Fruit fly (Drosophila melanogaster) whole organism, embryonic: ENCODE data around the gene Fancl.

Source experiments
- ATbp ChIP-seq: fragments of 200-800 bp; sonication (Bioruptor generic); optimal IDR thresholded peaks from 2 replicates; lab custom pipeline; 2017; ENCODE audit warnings: missing biosample characterization, mild to moderate bottlenecking, missing genetic modification characterization, missing genetic modification reagents
- Atf-2 ChIP-seq: fragments of 200-800 bp; sonication (Bioruptor generic); optimal IDR thresholded peaks from 2 replicates; lab custom pipeline; 2016; ENCODE audit warnings: missing biosample characterization, missing genetic modification characterization
- Bteb2 ChIP-seq: fragments of 200-800 bp; sonication (Bioruptor generic); optimal IDR thresholded peaks from 2 replicates; lab custom pipeline; 2016; ENCODE audit warnings: missing biosample characterization, missing genetic modification characterization
- CG10431 ChIP-seq: fragments of 200-800 bp; sonication (Bioruptor generic); optimal IDR thresholded peaks from 3 replicates; lab custom pipeline; 2018; ENCODE audit warnings: missing biosample characterization, mild to moderate bottlenecking, missing genetic modification characterization
- CG10543 ChIP-seq: fragments of 200-800 bp; sonication (Bioruptor generic); optimal IDR thresholded peaks from 3 replicates; lab custom pipeline; 2017; ENCODE audit warnings: missing biosample characterization, mild to moderate bottlenecking, missing genetic modification characterization, moderate library complexity
- CG10979 ChIP-seq: fragments of 200-800 bp; sonication (Bioruptor generic); optimal IDR thresholded peaks from 2 replicates; lab custom pipeline; 2018; ENCODE audit warnings: missing biosample characterization, mild to moderate bottlenecking, missing genetic modification characterization, moderate library complexity
- CG11085 ChIP-seq: fragments of 200-800 bp; sonication (Bioruptor generic); IDR thresholded peaks from 2 replicates; pipeline ENCODE4 v1.3.6; 2022; ENCODE audit warnings: missing biosample characterization, missing genetic modification characterization
- CG11504 ChIP-seq: fragments of 200-800 bp; sonication (Bioruptor generic); optimal IDR thresholded peaks from 3 replicates; lab custom pipeline; 2019; ENCODE audit warnings: missing biosample characterization, mild to moderate bottlenecking, missing genetic modification characterization, moderate library complexity
- CG13287 ChIP-seq: fragments of 200-800 bp; sonication (Bioruptor generic); IDR thresholded peaks from 2 replicates; pipeline ENCODE4 v1.3.6; 2022; ENCODE audit warnings: missing biosample characterization, missing genetic modification characterization; ENCODE audit not compliant: partially characterized antibody
- CG13424 ChIP-seq: fragments of 200-800 bp; sonication (Bioruptor generic); optimal IDR thresholded peaks from 2 replicates; lab custom pipeline; 2019; ENCODE audit warnings: missing biosample characterization, mild to moderate bottlenecking, missing genetic modification characterization, moderate library complexity
- CG15073 ChIP-seq: fragments of 200-800 bp; sonication (Bioruptor generic); optimal IDR thresholded peaks from 2 replicates; lab custom pipeline; 2016; ENCODE audit warnings: missing biosample characterization, missing genetic modification characterization
- CG15514 ChIP-seq: fragments of 200-800 bp; sonication (Bioruptor generic); optimal IDR thresholded peaks from 3 replicates; lab custom pipeline; 2017; ENCODE audit warnings: missing biosample characterization, missing genetic modification characterization, mild to moderate bottlenecking, moderate library complexity, missing genetic modification reagents
- CG1602 ChIP-seq: fragments of 200-800 bp; sonication (Bioruptor generic); optimal IDR thresholded peaks from 3 replicates; lab custom pipeline; 2016; ENCODE audit warnings: missing biosample characterization, missing genetic modification characterization
- CG16779 ChIP-seq: fragments of 200-800 bp; sonication (Bioruptor generic); IDR thresholded peaks from 2 replicates; pipeline ENCODE4 v1.3.6; 2022; ENCODE audit warnings: missing biosample characterization, missing genetic modification characterization
- CG17568 ChIP-seq: fragments of 200-800 bp; sonication (Bioruptor generic); optimal IDR thresholded peaks from 2 replicates; lab custom pipeline; 2018; ENCODE audit warnings: missing biosample characterization, mild to moderate bottlenecking, missing genetic modification characterization, moderate library complexity
- CG43689 ChIP-seq: fragments of 200-800 bp; sonication (Bioruptor generic); IDR thresholded peaks from 2 replicates; pipeline ENCODE4 v1.3.6; 2022; ENCODE audit warnings: missing biosample characterization, missing genetic modification characterization
- CG4854 ChIP-seq: fragments of 200-800 bp; sonication (Bioruptor generic); optimal IDR thresholded peaks from 2 replicates; lab custom pipeline; 2016; ENCODE audit warnings: missing biosample characterization, missing genetic modification characterization, inconsistent platforms
- CG6791 ChIP-seq: fragments of 200-800 bp; sonication (Bioruptor generic); IDR thresholded peaks from 3 replicates; pipeline ENCODE4 v1.3.6; 2022; ENCODE audit warnings: missing biosample characterization, missing genetic modification characterization; ENCODE audit not compliant: partially characterized antibody
- CG8281 ChIP-seq: fragments of 200-800 bp; sonication (Bioruptor generic); optimal IDR thresholded peaks from 2 replicates; lab custom pipeline; 2018; ENCODE audit warnings: missing biosample characterization, mild to moderate bottlenecking, missing genetic modification characterization, moderate library complexity
- CG9215 ChIP-seq: fragments of 200-800 bp; sonication (Bioruptor generic); IDR thresholded peaks from 2 replicates; pipeline ENCODE4 v1.3.6; 2022; ENCODE audit warnings: missing biosample characterization, missing genetic modification characterization
- Dll ChIP-seq: fragments of 200-800 bp; sonication (Bioruptor generic); IDR thresholded peaks from 4 replicates; pipeline ENCODE4 v1.3.6; 2022; ENCODE audit warnings: missing biosample characterization, missing genetic modification characterization; ENCODE audit not compliant: partially characterized antibody
- Doc3 ChIP-seq: fragments of 200-800 bp; sonication (Bioruptor generic); IDR thresholded peaks from 3 replicates; pipeline ENCODE4 v1.3.6; 2022; ENCODE audit warnings: missing biosample characterization, missing genetic modification characterization; ENCODE audit not compliant: partially characterized antibody
- Drgx ChIP-seq: fragments of 200-800 bp; sonication (Bioruptor generic); IDR thresholded peaks from 2 replicates; pipeline ENCODE4 v1.3.6; 2022; ENCODE audit warnings: missing biosample characterization, missing genetic modification characterization
- E2f1 ChIP-seq: fragments of 200-800 bp; sonication (Bioruptor generic); IDR thresholded peaks from 2 replicates; pipeline ENCODE4 v1.3.6; 2022; ENCODE audit warnings: missing biosample characterization, missing genetic modification characterization
- Hr78 ChIP-seq, 2 experiments: fragments of 200-800 bp in 1 of 2; fragments of >200 bp in 1 of 2; sonication (Bioruptor generic) in 1 of 2; optimal IDR thresholded peaks; 2 replicates each; lab custom pipeline; 2017 to 2019; ENCODE audit warnings: missing biosample characterization in 2 of 2, missing genetic modification characterization in 2 of 2, mild to moderate bottlenecking in 1 of 2, moderate library complexity in 1 of 2
- Med ChIP-seq: fragments of 200-800 bp; sonication (Bioruptor generic); peaks from one replicate; lab custom pipeline; 2016; ENCODE audit warnings: missing biosample characterization, missing genetic modification characterization, mild to moderate bottlenecking, inconsistent platforms, moderate library complexity
- NC2β ChIP-seq: fragments of 200-800 bp; sonication (Bioruptor generic); optimal IDR thresholded peaks from 2 replicates; lab custom pipeline; 2016; ENCODE audit warnings: missing biosample characterization, missing genetic modification characterization
- Oaz ChIP-seq: fragments of 200-800 bp; sonication (Bioruptor generic); IDR thresholded peaks from 2 replicates; pipeline ENCODE4 v1.3.6; 2022; ENCODE audit warnings: missing biosample characterization, missing genetic modification characterization
- Side ChIP-seq: fragments of 200-800 bp; sonication (Bioruptor generic); optimal IDR thresholded peaks from 2 replicates; lab custom pipeline; 2016; ENCODE audit warnings: missing biosample characterization, missing genetic modification characterization
- Sox100B ChIP-seq: fragments of 200-800 bp; sonication (Bioruptor generic); optimal IDR thresholded peaks from 3 replicates; lab custom pipeline; 2018; ENCODE audit warnings: missing biosample characterization, mild to moderate bottlenecking, missing genetic modification characterization
- ara ChIP-seq: fragments of 200-800 bp; sonication (Bioruptor generic); IDR thresholded peaks from 2 replicates; pipeline ENCODE4 v1.3.6; 2022; ENCODE audit warnings: missing biosample characterization, missing genetic modification characterization
- br ChIP-seq: fragments of >200 bp; optimal IDR thresholded peaks from 2 replicates; lab custom pipeline; 2017
- cato ChIP-seq: fragments of 200-800 bp; sonication (Bioruptor generic); optimal IDR thresholded peaks from 2 replicates; lab custom pipeline; 2016; ENCODE audit warnings: missing biosample characterization, missing genetic modification characterization, borderline replicate concordance
- corto ChIP-seq: fragments of 200-800 bp; sonication (Bioruptor generic); optimal IDR thresholded peaks from 2 replicates; lab custom pipeline; 2016; ENCODE audit warnings: missing biosample characterization, mild to moderate bottlenecking, missing genetic modification characterization, moderate library complexity
- croc ChIP-seq: fragments of 200-800 bp; sonication (Bioruptor generic); conservative IDR thresholded peaks from 3 replicates; pipeline ENCODE4 v1.3.6; 2022; ENCODE audit warnings: missing biosample characterization, missing genetic modification characterization
- cwo ChIP-seq: fragments of 200-800 bp; sonication (Bioruptor generic); optimal IDR thresholded peaks from 3 replicates; lab custom pipeline; 2017; ENCODE audit warnings: missing biosample characterization, missing genetic modification characterization, mild to moderate bottlenecking, moderate library complexity, missing genetic modification reagents
- danr ChIP-seq: fragments of 200-800 bp; sonication (Bioruptor generic); IDR thresholded peaks from 2 replicates; pipeline ENCODE4 v1.3.6; 2022; ENCODE audit warnings: missing biosample characterization, missing genetic modification characterization
- ems ChIP-seq: fragments of 200-800 bp; sonication (Bioruptor generic); optimal IDR thresholded peaks from 3 replicates; lab custom pipeline; 2016; ENCODE audit warnings: missing biosample characterization, missing genetic modification characterization
- esg ChIP-seq: fragments of 200-800 bp; sonication (Bioruptor generic); conservative IDR thresholded peaks from 2 replicates; pipeline ENCODE4 v1.3.6; 2022; ENCODE audit warnings: missing biosample characterization, missing genetic modification characterization
- hb ChIP-seq: fragments of 200-800 bp; sonication (Bioruptor generic); IDR thresholded peaks from 3 replicates; pipeline ENCODE4 v1.3.6; 2022; ENCODE audit warnings: missing biosample characterization, missing genetic modification characterization; ENCODE audit not compliant: partially characterized antibody
- hbn ChIP-seq: fragments of 200-800 bp; sonication (Bioruptor generic); IDR thresholded peaks from 2 replicates; pipeline ENCODE4 v1.3.6; 2022; ENCODE audit warnings: missing biosample characterization, missing genetic modification characterization; ENCODE audit not compliant: partially characterized antibody
- ind ChIP-seq: fragments of 200-800 bp; sonication (Bioruptor generic); optimal IDR thresholded peaks from 3 replicates; lab custom pipeline; 2016; ENCODE audit warnings: missing biosample characterization, missing genetic modification characterization
- nerfin-2 ChIP-seq: fragments of 200-800 bp; sonication (Bioruptor generic); IDR thresholded peaks from 2 replicates; pipeline ENCODE4 v1.3.6; 2022; ENCODE audit warnings: missing biosample characterization, missing genetic modification characterization; ENCODE audit not compliant: partially characterized antibody
- prd ChIP-seq, 3 experiments: fragments of >200 bp in 2 of 3; fragments of 200-800 bp in 1 of 3; sonication (Bioruptor generic) in 1 of 3; optimal IDR thresholded peaks in 2 of 3; IDR thresholded peaks in 1 of 3; 2 replicates in 2 of 3; 3 replicates in 1 of 3; pipeline versions ENCODE4 v1.3.6 to Lab custom; 2017 to 2022; ENCODE audit warnings: missing biosample characterization in 1 of 3, missing genetic modification characterization in 1 of 3
- slou ChIP-seq: fragments of 200-800 bp; sonication (Bioruptor generic); optimal IDR thresholded peaks from 3 replicates; lab custom pipeline; 2016; ENCODE audit warnings: missing biosample characterization, missing genetic modification characterization
- stc ChIP-seq: fragments of 200-800 bp; sonication (Bioruptor generic); IDR thresholded peaks from 2 replicates; pipeline ENCODE4 v1.3.6; 2022; ENCODE audit warnings: missing biosample characterization, missing genetic modification characterization
- tgo ChIP-seq: fragments of 200-800 bp; sonication (Bioruptor generic); IDR thresholded peaks from 3 replicates; pipeline ENCODE4 v1.3.6; 2022; ENCODE audit warnings: missing biosample characterization, missing genetic modification characterization
- twi ChIP-seq: fragments of 200-800 bp; optimal IDR thresholded peaks from 2 replicates; lab custom pipeline; 2019; ENCODE audit warnings: missing biosample characterization, mild to moderate bottlenecking, missing genetic modification characterization, moderate library complexity
- tx ChIP-seq: fragments of 200-800 bp; sonication (Bioruptor generic); optimal IDR thresholded peaks from 2 replicates; lab custom pipeline; 2016; ENCODE audit warnings: missing biosample characterization, missing genetic modification characterization

The Fancl gene

dm6 chr3R:10052695-10053382 is at the start of gene Fancl, which contains the start of gene Npc2e:
Gene Fancl (minus strand): TSS chr3R:10052869.
Gene Npc2e (plus strand): TSS chr3R:10053332.
- TF ChIP-seq CG10979 (tag; lab: Kevin White, UChicago) (no peak), ind (no peak), nerfin-2 (GFP tag; lab: Robert Waterston, UW) (peak; percentile 46; the same call in 1 of the 2 replicates), Dll (GFP tag; lab: Robert Waterston, UW) (peak; percentile 67; the same call in 3 of the 4 replicates), CG9215 (no peak), br (lab: Kevin White, UChicago) (no peak), CG1602 (GFP tag; lab: Kevin White, UChicago) (no peak), twi (no peak), stc (GFP tag; lab: Robert Waterston, UW) (no peak), CG13287 (GFP tag; lab: Robert Waterston, UW) (peak; percentile 68), slou (no peak), Side (GFP tag; lab: Kevin White, UChicago) (no peak), CG11085 (GFP tag; lab: Robert Waterston, UW) (no peak), tgo (GFP tag; lab: Robert Waterston, UW) (no peak), E2f1 (GFP tag; lab: Robert Waterston, UW) (no peak), CG10543 (GFP tag; lab: Kevin White, UChicago) (no peak), Drgx (GFP tag; lab: Robert Waterston, UW) (no peak), cato (GFP tag; lab: Kevin White, UChicago) (no peak), CG8281 (tag; lab: Kevin White, UChicago) (no peak), corto (GFP tag; lab: Kevin White, UChicago) (no peak), hbn (GFP tag; lab: Robert Waterston, UW) (no peak; the same call in 1 of the 2 replicates), Doc3 (GFP tag; lab: Robert Waterston, UW) (0 out of 3 replicates have a peak, but pooled peaks have one; percentile 42), Med (GFP tag; lab: Kevin White, UChicago) (peak; percentile 2), CG43689 (GFP tag; lab: Robert Waterston, UW) (no peak), CG6791 (GFP tag; lab: Robert Waterston, UW) (no peak; the same call in 2 of the 3 replicates), danr (GFP tag; lab: Robert Waterston, UW) (no peak), ara (no peak), cwo (GFP tag; lab: Kevin White, UChicago) (no peak), croc (GFP tag; lab: Robert Waterston, UW) (no peak), CG10431 (GFP tag; lab: Kevin White, UChicago) (no peak), prd (optimal IDR thresholded peaks at IDR 0.05; lab: Kevin White, UChicago) (no peak), prd (GFP tag; IDR thresholded peaks at IDR 0.05; lab: Robert Waterston, UW) (no peak), CG17568 (no peak), CG4854 (GFP tag; lab: Kevin White, UChicago) (no peak), ems (GFP tag; lab: Kevin White, UChicago) (no peak), tx (GFP tag; lab: Kevin White, UChicago) (no peak), CG16779 (no peak), CG15073 (GFP tag; lab: Kevin White, UChicago) (no peak), CG15514 (GFP tag; lab: Kevin White, UChicago) (no peak), Atf-2 (no peak), esg (GFP tag; lab: Robert Waterston, UW) (no peak), ATbp (GFP tag; lab: Kevin White, UChicago) (no peak), Hr78 (GFP tag; optimal IDR thresholded peaks at IDR 0.05; lab: Kevin White, UChicago) (no peak), Oaz (GFP tag; lab: Robert Waterston, UW) (no peak), hb (GFP tag; lab: Robert Waterston, UW) (no peak), CG13424 (tag; lab: Kevin White, UChicago) (no peak), CG11504 (tag; lab: Kevin White, UChicago) (no peak), NC2β (no peak), Sox100B (no peak), Bteb2 (GFP tag; lab: Kevin White, UChicago) (no peak)
